Worm (Caenorhabditis elegans) whole organism, young adult: ENCODE measurements around the gene ugt-33.

Experiments
- B0019.2 ChIP-seq: fragments of 200-800 bp; sonication (Bioruptor generic); conservative IDR thresholded peaks from 2 replicates; pipeline ENCODE4 v1.3.6; 2022; ENCODE audit warnings: missing genetic modification reagents, missing genetic modification characterization, missing compliant biosample characterization
- C17E4.6 ChIP-seq: fragments of 200-800 bp; sonication (Bioruptor generic); IDR thresholded peaks from 2 replicates; pipeline ENCODE4 v1.3.6; 2022; ENCODE audit warnings: missing genetic modification reagents, missing genetic modification characterization, missing compliant biosample characterization
- F23B12.7 ChIP-seq: sonication (generic microtip); optimal IDR thresholded peaks from 2 replicates; lab custom pipeline; 2017; ENCODE audit warnings: missing genetic modification characterization, mild to moderate bottlenecking, missing compliant biosample characterization, antibody characterized with exemption, moderate library complexity; ENCODE audit not compliant: insufficient read depth
- F33H1.4 ChIP-seq: fragments of 200-800 bp; sonication (Bioruptor generic); IDR thresholded peaks from 2 replicates; pipeline ENCODE4 v1.3.6; 2022; ENCODE audit warnings: missing genetic modification reagents, missing genetic modification characterization, missing compliant biosample characterization
- F39B2.1 ChIP-seq: fragments of 200-800 bp; sonication (Bioruptor generic); IDR thresholded peaks from 2 replicates; pipeline ENCODE4 v1.3.6; 2022; ENCODE audit warnings: missing genetic modification reagents, missing genetic modification characterization, missing compliant biosample characterization
- F52B5.7 ChIP-seq: sonication (generic microtip); optimal IDR thresholded peaks from 2 replicates; lab custom pipeline; 2016; ENCODE audit warnings: mild to moderate bottlenecking, missing genetic modification characterization, missing compliant biosample characterization
- F55B11.4 ChIP-seq: sonication (generic microtip); optimal IDR thresholded peaks from 2 replicates; lab custom pipeline; 2016; ENCODE audit warnings: missing compliant biosample characterization, missing genetic modification characterization, borderline replicate concordance; ENCODE audit not compliant: insufficient read depth
- F57A8.1 ChIP-seq: fragments of 200-800 bp; sonication (Bioruptor generic); optimal IDR thresholded peaks from 2 replicates; lab custom pipeline; 2018; ENCODE audit warnings: mild to moderate bottlenecking, missing genetic modification characterization, moderate library complexity, missing compliant biosample characterization
- T07F8.4 ChIP-seq: sonication (generic microtip); optimal IDR thresholded peaks from 2 replicates; lab custom pipeline; 2016; ENCODE audit warnings: mild to moderate bottlenecking, missing genetic modification characterization, moderate library complexity, missing compliant biosample characterization
- T26A5.8 ChIP-seq: sonication (generic microtip); optimal IDR thresholded peaks from 2 replicates; lab custom pipeline; 2016; ENCODE audit warnings: missing genetic modification characterization, missing compliant biosample characterization
- Y53G8AR.9 ChIP-seq: fragments of 200-800 bp; sonication (Bioruptor generic); conservative IDR thresholded peaks from 2 replicates; pipeline ENCODE4 v1.3.6; 2022; ENCODE audit warnings: missing genetic modification reagents, missing genetic modification characterization, missing compliant biosample characterization
- aptf-2 ChIP-seq: fragments of 200-800 bp; sonication (Bioruptor generic); conservative IDR thresholded peaks from 2 replicates; pipeline ENCODE4 v1.3.6; 2022; ENCODE audit warnings: missing genetic modification reagents, missing genetic modification characterization, missing compliant biosample characterization
- attf-5 ChIP-seq: fragments of 200-800 bp; sonication (Bioruptor generic); optimal IDR thresholded peaks from 2 replicates; lab custom pipeline; 2018; ENCODE audit warnings: mild to moderate bottlenecking, missing genetic modification characterization, missing compliant biosample characterization
- attf-6 ChIP-seq: fragments of 200-800 bp; sonication (Bioruptor generic); IDR thresholded peaks from 2 replicates; pipeline ENCODE4 v1.3.6; 2022; ENCODE audit warnings: missing genetic modification reagents, missing genetic modification characterization, missing compliant biosample characterization
- cebp-2 ChIP-seq: fragments of 200-800 bp; sonication (Bioruptor generic); IDR thresholded peaks from 2 replicates; pipeline ENCODE4 v1.3.6; 2022; ENCODE audit warnings: missing genetic modification characterization, missing compliant biosample characterization
- ceh-100 ChIP-seq: fragments of 200-800 bp; sonication (Bioruptor generic); IDR thresholded peaks from 2 replicates; pipeline ENCODE4 v1.3.6; 2022; ENCODE audit warnings: missing genetic modification reagents, missing genetic modification characterization, missing compliant biosample characterization
- ceh-40 ChIP-seq: fragments of 200-800 bp; sonication (Bioruptor generic); IDR thresholded peaks from 2 replicates; pipeline ENCODE4 v1.3.6; 2022; ENCODE audit warnings: missing genetic modification characterization, missing compliant biosample characterization
- dpl-1 ChIP-seq: fragments of 150-350 bp; optimal IDR thresholded peaks from 2 replicates; lab custom pipeline; 2014; ENCODE audit warnings: missing biosample characterization, missing genetic modification reagents, missing genetic modification characterization
- efl-1 ChIP-seq: fragments of 150-350 bp; optimal IDR thresholded peaks from 2 replicates; lab custom pipeline; 2014; ENCODE audit warnings: missing biosample characterization, missing genetic modification reagents, missing genetic modification characterization
- egrh-3 ChIP-seq: fragments of 200-800 bp; sonication (Bioruptor generic); IDR thresholded peaks from 2 replicates; pipeline ENCODE4 v1.3.6; 2022; ENCODE audit warnings: missing genetic modification reagents, missing genetic modification characterization, missing compliant biosample characterization
- ekl-4 ChIP-seq: fragments of 200-800 bp; sonication (Bioruptor generic); IDR thresholded peaks from 2 replicates; pipeline ENCODE4 v1.3.6; 2022; ENCODE audit warnings: missing genetic modification reagents, missing genetic modification characterization, missing compliant biosample characterization
- ets-4 ChIP-seq: fragments of 200-800 bp; sonication (Bioruptor generic); optimal IDR thresholded peaks from 2 replicates; lab custom pipeline; 2018; ENCODE audit warnings: mild to moderate bottlenecking, missing genetic modification characterization, missing compliant biosample characterization
- fkh-3 ChIP-seq: sonication (generic microtip); optimal IDR thresholded peaks from 2 replicates; lab custom pipeline; 2016; ENCODE audit warnings: mild to moderate bottlenecking, missing genetic modification characterization, missing compliant biosample characterization
- gei-17 ChIP-seq: fragments of 200-800 bp; sonication (Bioruptor generic); optimal IDR thresholded peaks from 2 replicates; lab custom pipeline; 2018; ENCODE audit warnings: mild to moderate bottlenecking, missing genetic modification characterization, missing compliant biosample characterization
- hlh-12 ChIP-seq: sonication (generic microtip); optimal IDR thresholded peaks from 2 replicates; lab custom pipeline; 2016; ENCODE audit warnings: missing genetic modification characterization, missing compliant biosample characterization
- hmg-1.2 ChIP-seq: fragments of 200-800 bp; sonication (Bioruptor generic); IDR thresholded peaks from 2 replicates; pipeline ENCODE4 v1.3.6; 2022; ENCODE audit warnings: missing genetic modification reagents, missing genetic modification characterization, missing compliant biosample characterization
- hrde-1 ChIP-seq: sonication (generic microtip); optimal IDR thresholded peaks from 2 replicates; lab custom pipeline; 2016; ENCODE audit warnings: missing genetic modification characterization, mild to moderate bottlenecking, missing compliant biosample characterization, moderate library complexity, missing genotype, missing genetic modification reagents, borderline replicate concordance
- let-526 ChIP-seq: fragments of 200-800 bp; sonication (Bioruptor generic); IDR thresholded peaks from 2 replicates; pipeline ENCODE4 v1.3.6; 2022; ENCODE audit warnings: missing genetic modification reagents, missing genetic modification characterization, missing compliant biosample characterization
- let-607 ChIP-seq, 2 experiments: fragments of 200-800 bp in 1 of 2; sonication (Bioruptor generic) in 1 of 2; sonication (generic microtip) in 1 of 2; optimal IDR thresholded peaks; 2 replicates each; lab custom pipeline; 2016 to 2018; ENCODE audit warnings: mild to moderate bottlenecking in 2 of 2, missing compliant biosample characterization in 2 of 2, missing genetic modification characterization in 2 of 2, moderate library complexity in 2 of 2, missing genotype in 1 of 2
- lin-35 ChIP-seq, 3 experiments: fragments of 150-350 bp in 2 of 3; sonication (generic microtip) in 1 of 3; optimal IDR thresholded peaks; 2 replicates each; lab custom pipeline; 2014 to 2018; ENCODE audit warnings: missing biosample characterization in 3 of 3, missing genetic modification characterization in 3 of 3, missing genetic modification reagents in 3 of 3
- lin-40 ChIP-seq: sonication (generic microtip); optimal IDR thresholded peaks from 2 replicates; lab custom pipeline; 2016; ENCODE audit warnings: missing genetic modification characterization, mild to moderate bottlenecking, missing compliant biosample characterization, missing genotype, missing genetic modification reagents
- lsy-27 ChIP-seq: sonication (generic microtip); optimal IDR thresholded peaks from 2 replicates; lab custom pipeline; 2017; ENCODE audit warnings: missing genetic modification characterization, mild to moderate bottlenecking, missing compliant biosample characterization, antibody characterized with exemption, missing genotype, borderline replicate concordance; ENCODE audit not compliant: insufficient read depth
- madf-6 ChIP-seq: fragments of 200-800 bp; sonication (Bioruptor generic); IDR thresholded peaks from 2 replicates; pipeline ENCODE4 v1.3.6; 2022; ENCODE audit warnings: missing genetic modification reagents, missing genetic modification characterization, missing compliant biosample characterization
- madf-8 ChIP-seq: fragments of 200-800 bp; sonication (Bioruptor generic); conservative IDR thresholded peaks from 2 replicates; pipeline ENCODE4 v1.3.6; 2022; ENCODE audit warnings: missing genetic modification reagents, missing genetic modification characterization, missing compliant biosample characterization
- nfya-1 ChIP-seq: sonication (generic microtip); optimal IDR thresholded peaks from 2 replicates; lab custom pipeline; 2017; ENCODE audit warnings: antibody characterized with exemption, missing compliant biosample characterization, missing genetic modification characterization, borderline replicate concordance; ENCODE audit not compliant: insufficient read depth
- nfya-2 ChIP-seq: fragments of 200-800 bp; sonication (Bioruptor generic); IDR thresholded peaks from 2 replicates; pipeline ENCODE4 v1.3.6; 2022; ENCODE audit warnings: missing genetic modification reagents, missing genetic modification characterization, missing compliant biosample characterization
- nhr-120 ChIP-seq: fragments of 200-800 bp; sonication (Bioruptor generic); IDR thresholded peaks from 2 replicates; pipeline ENCODE4 v1.3.6; 2022; ENCODE audit warnings: missing genetic modification characterization, missing compliant biosample characterization
- nhr-179 ChIP-seq: sonication (generic microtip); optimal IDR thresholded peaks from 2 replicates; lab custom pipeline; 2016; ENCODE audit warnings: mild to moderate bottlenecking, missing genetic modification characterization, missing compliant biosample characterization
- nhr-27 ChIP-seq: fragments of 200-800 bp; sonication (Bioruptor generic); optimal IDR thresholded peaks from 2 replicates; lab custom pipeline; 2018; ENCODE audit warnings: mild to moderate bottlenecking, missing genetic modification characterization, moderate library complexity, missing compliant biosample characterization
- nhr-90 ChIP-seq: sonication (generic microtip); optimal IDR thresholded peaks from 2 replicates; lab custom pipeline; 2016; ENCODE audit warnings: missing genotype, mild to moderate bottlenecking, missing genetic modification characterization, missing compliant biosample characterization
- pha-4 ChIP-seq: fragments of 150-350 bp; sonication (generic microtip); optimal IDR thresholded peaks from 2 replicates; lab custom pipeline; 2014; ENCODE audit warnings: missing biosample characterization, missing genetic modification reagents, missing genetic modification characterization
- rcor-1 ChIP-seq: fragments of 200-800 bp; sonication (Bioruptor generic); IDR thresholded peaks from 2 replicates; pipeline ENCODE4 v1.3.6; 2022; ENCODE audit warnings: missing genetic modification reagents, missing genetic modification characterization, missing compliant biosample characterization
- rec-8 ChIP-seq, 2 experiments: sonication (generic microtip); optimal IDR thresholded peaks; 2 replicates each; lab custom pipeline; 2016; ENCODE audit warnings: mild to moderate bottlenecking in 2 of 2, missing genetic modification characterization in 2 of 2, missing genetic modification reagents in 2 of 2, missing genotype in 2 of 2, missing biosample characterization in 1 of 2, missing compliant biosample characterization in 1 of 2, moderate library complexity in 1 of 2
- sdz-38 ChIP-seq: sonication (generic microtip); optimal IDR thresholded peaks from 2 replicates; lab custom pipeline; 2016; ENCODE audit warnings: missing genotype, missing genetic modification characterization, missing compliant biosample characterization
- sea-2 ChIP-seq: fragments of 200-800 bp; sonication (Bioruptor generic); IDR thresholded peaks from 2 replicates; pipeline ENCODE4 v1.3.6; 2022; ENCODE audit warnings: missing genetic modification characterization, missing compliant biosample characterization
- sptf-2 ChIP-seq: fragments of 200-800 bp; sonication (Bioruptor generic); optimal IDR thresholded peaks from 2 replicates; lab custom pipeline; 2018; ENCODE audit warnings: mild to moderate bottlenecking, missing genetic modification characterization, missing compliant biosample characterization
- unc-130 ChIP-seq: sonication (generic microtip); optimal IDR thresholded peaks from 2 replicates; lab custom pipeline; 2016; ENCODE audit warnings: missing genetic modification reagents, missing genetic modification characterization, missing compliant biosample characterization
- ztf-28 ChIP-seq: fragments of 200-800 bp; sonication (Bioruptor generic); IDR thresholded peaks from 2 replicates; pipeline ENCODE4 v1.3.6; 2022; ENCODE audit warnings: missing genetic modification reagents, missing genetic modification characterization, missing compliant biosample characterization

Gene ugt-33

DNA sequence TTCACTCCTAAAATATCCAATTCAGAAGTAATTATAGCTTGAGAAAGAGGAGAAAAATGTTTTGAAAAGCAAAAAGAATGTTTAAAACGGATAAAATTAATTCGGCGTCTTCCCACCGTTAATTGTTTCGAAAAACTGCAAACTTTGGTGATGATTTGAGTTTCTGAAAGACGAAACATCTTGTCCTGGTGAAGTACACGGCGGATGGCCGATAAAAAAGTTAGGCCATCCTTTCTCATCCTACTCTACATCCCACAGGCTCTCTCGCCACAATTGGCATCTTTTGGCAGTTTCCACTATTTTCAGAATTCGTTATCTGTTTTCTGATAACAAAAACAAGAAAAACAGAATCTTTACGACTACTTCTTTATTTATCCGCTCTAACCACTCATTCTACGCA lies 32.7 kb downstream of the ugt-33 start, which contains the start of the genes C35A5.8 and hda-11:
C35A5.8 (minus strand) TSS at position 7 of the 400 bp plus-strand sequence.
hda-11 (plus strand) TSS at position 283 of the 400 bp plus-strand sequence.
- TF ChIP-seq fkh-3, result no peak
- 0 out of 2 replicates have a peak, but pooled peaks have one; percentile 14 for TF ChIP-seq Y53G8AR.9 (GFP tag; lab: Robert Waterston, UW)
- TF ChIP-seq F52B5.7 (tag; lab: Kevin White, UChicago), result no peak
- TF ChIP-seq F55B11.4 (tag; lab: Kevin White, UChicago), result no peak
- no peak for TF ChIP-seq nhr-179 (tag; lab: Kevin White, UChicago)
- TF ChIP-seq dpl-1 (GFP tag; lab: Kevin White, UChicago), result no peak
- TF ChIP-seq cebp-2 (GFP tag; lab: Robert Waterston, UW), result no peak
- TF ChIP-seq F33H1.4 (GFP tag; lab: Robert Waterston, UW), result peak; percentile 37; the same call in 1 of the 2 replicates
- TF ChIP-seq attf-5 (GFP tag; lab: Kevin White, UChicago), result no peak
- TF ChIP-seq ets-4 (GFP tag; lab: Kevin White, UChicago), result no peak
- no peak for TF ChIP-seq F57A8.1
- TF ChIP-seq hmg-1.2 (GFP tag; lab: Robert Waterston, UW), result peak; percentile 67; the same call in 1 of the 2 replicates
- TF ChIP-seq rcor-1 (GFP tag; lab: Robert Waterston, UW), result peak; percentile 86
- no peak for TF ChIP-seq nhr-90 (tag; lab: Kevin White, UChicago)
- TF ChIP-seq hlh-12, result no peak
- TF ChIP-seq rec-8 (tag; optimal IDR thresholded peaks at IDR 0.05; lab: Kevin White, UChicago), result peak; percentile 52 to 60
- TF ChIP-seq sea-2 (GFP tag; lab: Robert Waterston, UW), result no peak
- no peak for TF ChIP-seq hrde-1
- TF ChIP-seq F23B12.7 (tag; lab: Kevin White, UChicago), result no peak
- TF ChIP-seq C17E4.6, result no peak
- TF ChIP-seq aptf-2 (GFP tag; lab: Robert Waterston, UW), result 0 out of 2 replicates have a peak, but pooled peaks have one; percentile 11
- TF ChIP-seq sptf-2, result no peak
- 0 out of 2 replicates have a peak, but pooled peaks have one; percentile 12 for TF ChIP-seq madf-8 (GFP tag; lab: Robert Waterston, UW)
- TF ChIP-seq pha-4, result no peak
- no peak for TF ChIP-seq ztf-28 (GFP tag; lab: Robert Waterston, UW)
- TF ChIP-seq B0019.2, result no peak
- no peak for TF ChIP-seq nhr-120 (GFP tag; lab: Robert Waterston, UW)
- TF ChIP-seq egrh-3, result no peak
- peak in 1 of 2 experiments; percentile 49 for TF ChIP-seq let-607 (tag; optimal IDR thresholded peaks at IDR 0.05; lab: Kevin White, UChicago)
- TF ChIP-seq lin-40, result peak; percentile 57
- TF ChIP-seq unc-130 (GFP tag; lab: Kevin White, UChicago), result peak; percentile 78
- TF ChIP-seq nhr-27 (tag; lab: Kevin White, UChicago), result no peak
- TF ChIP-seq nfya-2 (GFP tag; lab: Robert Waterston, UW), result no peak
- no peak for TF ChIP-seq F39B2.1 (GFP tag; lab: Robert Waterston, UW)
- TF ChIP-seq lsy-27 (tag; lab: Kevin White, UChicago), result no peak
- TF ChIP-seq gei-17 (GFP tag; lab: Kevin White, UChicago), result no peak
- no peak for TF ChIP-seq efl-1 (GFP tag; lab: Kevin White, UChicago)
- no peak for TF ChIP-seq ekl-4
- TF ChIP-seq attf-6 (GFP tag; lab: Robert Waterston, UW), result no peak
- TF ChIP-seq ceh-40 (GFP tag; lab: Robert Waterston, UW), result no peak
- peak; percentile 61 for TF ChIP-seq ceh-100 (GFP tag; lab: Robert Waterston, UW)
- no peak for TF ChIP-seq T07F8.4
- TF ChIP-seq sdz-38 (tag; lab: Kevin White, UChicago), result peak; percentile 23
- no peak for TF ChIP-seq T26A5.8 (tag; lab: Kevin White, UChicago)
- TF ChIP-seq nfya-1 (tag; lab: Kevin White, UChicago), result no peak
- peak in 1 of 3 experiments; percentile 11 for TF ChIP-seq lin-35 (GFP tag; optimal IDR thresholded peaks at IDR 0.05; lab: Kevin White, UChicago)
- TF ChIP-seq let-526, result peak; percentile 40; the same call in 1 of the 2 replicates
- TF ChIP-seq madf-6 (GFP tag; lab: Robert Waterston, UW), result peak; percentile 67
